Fruit fly (Drosophila melanogaster): ENCODE measurements around the gene corto.

DNA sequence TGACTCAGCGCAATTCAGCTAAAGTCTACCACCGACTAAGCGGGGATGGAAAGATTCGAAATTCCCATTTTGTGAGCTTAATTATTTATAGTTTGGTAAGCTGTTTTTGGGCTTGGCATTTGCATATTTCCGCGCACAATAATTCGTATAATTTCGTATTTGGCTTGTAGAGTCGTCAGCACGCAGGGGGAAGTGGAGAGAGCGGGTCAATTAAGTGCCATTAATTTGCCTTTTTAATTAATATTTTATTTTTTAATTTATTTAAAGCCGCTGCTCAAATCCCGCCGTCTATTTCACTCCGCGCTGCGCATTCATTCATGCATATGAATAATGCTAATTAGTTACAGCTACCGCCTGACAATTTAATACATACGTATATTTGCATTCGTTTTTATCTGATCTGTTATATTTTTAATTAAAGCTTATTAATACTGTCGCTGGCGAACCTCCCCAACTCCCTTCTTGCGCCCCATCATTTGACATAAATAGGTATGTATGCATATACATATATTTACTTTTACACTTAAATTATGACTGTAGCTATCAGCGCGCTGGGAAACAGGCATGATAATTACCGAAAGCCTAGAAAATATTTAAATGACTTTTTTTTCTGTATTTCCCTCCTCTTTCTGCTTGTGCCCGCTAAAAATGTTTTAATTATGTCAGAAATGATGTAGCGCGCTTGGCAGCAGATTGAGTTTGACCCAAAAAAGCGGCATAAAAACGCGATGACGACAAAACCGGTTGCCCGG lies 6.9 kb downstream of the corto start:
- no peak for TF ChIP-seq pan (optimal IDR thresholded peaks at IDR 0.05)
- no peak for TF ChIP-seq usp (GFP tag; optimal IDR thresholded peaks at IDR 0.05)
- TF ChIP-seq Dll (optimal IDR thresholded peaks at IDR 0.05) = no peak
- TF ChIP-seq psq (optimal IDR thresholded peaks at IDR 0.05) = no peak
- no peak for TF ChIP-seq EcR (GFP tag; optimal IDR thresholded peaks at IDR 0.05)
- no peak for TF ChIP-seq CG8478 (optimal IDR thresholded peaks at IDR 0.05)

Measured in whole organism.